Worm (Caenorhabditis elegans) whole organism, young adult: ENCODE results near the gene col-42.

Experiments used
- Y53G8AR.9 ChIP-seq: fragments of 200-800 bp; sonication (Bioruptor generic); conservative IDR thresholded peaks from 2 replicates; pipeline ENCODE4 v1.3.6; 2022; ENCODE audit warnings: missing genetic modification reagents, missing genetic modification characterization, missing compliant biosample characterization
- atf-7 ChIP-seq: sonication (generic microtip); optimal IDR thresholded peaks from 2 replicates; lab custom pipeline; 2017; ENCODE audit warnings: mild to moderate bottlenecking, missing genetic modification characterization, missing compliant biosample characterization
- lsl-1 ChIP-seq: fragments of 200-800 bp; sonication (Bioruptor generic); optimal IDR thresholded peaks from 2 replicates; lab custom pipeline; 2018; ENCODE audit warnings: mild to moderate bottlenecking, missing genetic modification characterization, moderate library complexity, missing compliant biosample characterization
- lsy-27 ChIP-seq: sonication (generic microtip); optimal IDR thresholded peaks from 2 replicates; lab custom pipeline; 2017; ENCODE audit warnings: missing genetic modification characterization, mild to moderate bottlenecking, missing compliant biosample characterization, antibody characterized with exemption, missing genotype, borderline replicate concordance; ENCODE audit not compliant: insufficient read depth
- madf-8 ChIP-seq: fragments of 200-800 bp; sonication (Bioruptor generic); conservative IDR thresholded peaks from 2 replicates; pipeline ENCODE4 v1.3.6; 2022; ENCODE audit warnings: missing genetic modification reagents, missing genetic modification characterization, missing compliant biosample characterization
- nfya-1 ChIP-seq: sonication (generic microtip); optimal IDR thresholded peaks from 2 replicates; lab custom pipeline; 2017; ENCODE audit warnings: antibody characterized with exemption, missing compliant biosample characterization, missing genetic modification characterization, borderline replicate concordance; ENCODE audit not compliant: insufficient read depth
- rpc-1 ChIP-seq, 2 experiments: fragments of 150-350 bp in 1 of 2; sonication (generic microtip) in 1 of 2; optimal IDR thresholded peaks; 2 replicates each; lab custom pipeline; 2014 to 2018; ENCODE audit warnings: missing biosample characterization in 1 of 2, missing genetic modification characterization in 1 of 2, missing genetic modification reagents in 1 of 2, missing genotype in 1 of 2
- sea-2 ChIP-seq: fragments of 200-800 bp; sonication (Bioruptor generic); IDR thresholded peaks from 2 replicates; pipeline ENCODE4 v1.3.6; 2022; ENCODE audit warnings: missing genetic modification characterization, missing compliant biosample characterization
- tbp1 ChIP-seq: fragments of 200-800 bp; sonication (Bioruptor generic); optimal IDR thresholded peaks from 2 replicates; lab custom pipeline; 2018; ENCODE audit warnings: mild to moderate bottlenecking, missing genetic modification characterization, missing compliant biosample characterization
- unc-62 ChIP-seq: fragments of 150-350 bp; optimal IDR thresholded peaks from 2 replicates; lab custom pipeline; 2014; ENCODE audit warnings: missing biosample characterization, missing genetic modification reagents, missing genetic modification characterization

ce11 chrV:18626764-18627163, 11.5 kb upstream of the col-42 start, which contains the start of gene Y69H2.15:
- TF ChIP-seq sea-2 = no peak
- TF ChIP-seq madf-8 (GFP tag; lab: Robert Waterston, UW) = no peak
- no peak for TF ChIP-seq unc-62
- no peak for TF ChIP-seq rpc-1 (optimal IDR thresholded peaks at IDR 0.05; lab: Kevin White, UChicago)
- TF ChIP-seq rpc-1 (tag; optimal IDR thresholded peaks at IDR 0.05; lab: Kevin White, UChicago) = no peak
- TF ChIP-seq nfya-1 (tag; lab: Kevin White, UChicago) = no peak
- no peak for TF ChIP-seq lsy-27
- no peak for TF ChIP-seq Y53G8AR.9 (GFP tag; lab: Robert Waterston, UW)
- no peak for TF ChIP-seq lsl-1 (GFP tag; lab: Kevin White, UChicago)
- TF ChIP-seq atf-7 (tag; lab: Kevin White, UChicago) = no peak
- no peak for TF ChIP-seq tbp1 (GFP tag; lab: Kevin White, UChicago)
